Fruit fly (Drosophila melanogaster) whole organism, wandering third instar larva: ENCODE measurements around the gene PolH.

Source experiments
- Abd-B ChIP-seq: fragments of >200 bp; optimal IDR thresholded peaks from 2 replicates; lab custom pipeline; 2017; ENCODE audit warnings: missing biosample characterization, missing genetic modification characterization
- CG32264 ChIP-seq: fragments of 200-800 bp; sonication (Bioruptor generic); optimal IDR thresholded peaks from 2 replicates; lab custom pipeline; 2016; ENCODE audit warnings: missing biosample characterization, missing genetic modification characterization
- CG9705 ChIP-seq: fragments of 200-800 bp; sonication (Bioruptor generic); optimal IDR thresholded peaks from 2 replicates; lab custom pipeline; 2018; ENCODE audit warnings: missing biosample characterization, mild to moderate bottlenecking, missing genetic modification characterization
- CrebA ChIP-seq: fragments of 200-800 bp; sonication (Bioruptor generic); optimal IDR thresholded peaks from 2 replicates; lab custom pipeline; 2016; ENCODE audit warnings: missing biosample characterization, mild to moderate bottlenecking, missing genetic modification characterization, borderline replicate concordance
- Dfd ChIP-seq: fragments of >200 bp; optimal IDR thresholded peaks from 2 replicates; lab custom pipeline; 2017; ENCODE audit warnings: missing biosample characterization, missing genetic modification characterization
- Dif ChIP-seq: fragments of 200-275, 200-300 bp; sonication (Bioruptor generic); optimal IDR thresholded peaks from 2 replicates; lab custom pipeline; 2018; ENCODE audit warnings: missing biosample characterization, missing genetic modification characterization; ENCODE audit not compliant: partially characterized antibody
- GATAd ChIP-seq: sonication (Bioruptor generic); optimal IDR thresholded peaks from 2 replicates; lab custom pipeline; 2016; ENCODE audit warnings: missing biosample characterization, missing genetic modification characterization
- HLH106 ChIP-seq: fragments of 200-800 bp; optimal IDR thresholded peaks from 3 replicates; lab custom pipeline; 2019; ENCODE audit warnings: missing biosample characterization, mild to moderate bottlenecking, missing genetic modification characterization, moderate library complexity
- Hnf4 ChIP-seq: fragments of 200-800 bp; sonication (Bioruptor generic); optimal IDR thresholded peaks from 2 replicates; lab custom pipeline; 2016; ENCODE audit warnings: missing biosample characterization, mild to moderate bottlenecking, missing genetic modification characterization
- Hr78 ChIP-seq: fragments of >200 bp; optimal IDR thresholded peaks from 2 replicates; lab custom pipeline; 2017; ENCODE audit warnings: missing biosample characterization, missing genetic modification characterization
- Hr83 ChIP-seq: fragments of 200-300 bp; sonication (Bioruptor generic); optimal IDR thresholded peaks from 2 replicates; lab custom pipeline; 2016; ENCODE audit warnings: missing biosample characterization, mild to moderate bottlenecking, missing genetic modification characterization, moderate library complexity; ENCODE audit not compliant: poor library complexity, severe bottlenecking
- Jra ChIP-seq: sonication (Bioruptor generic); optimal IDR thresholded peaks from 2 replicates; lab custom pipeline; 2016; ENCODE audit warnings: missing biosample characterization, missing genetic modification characterization
- Mio ChIP-seq: sonication (Bioruptor generic); optimal IDR thresholded peaks from 2 replicates; lab custom pipeline; 2016; ENCODE audit warnings: missing biosample characterization, missing genetic modification characterization
- Myc ChIP-seq: fragments of >200 bp; optimal IDR thresholded peaks from 2 replicates; lab custom pipeline; 2017
- N ChIP-seq: fragments of >200 bp; optimal IDR thresholded peaks from 2 replicates; lab custom pipeline; 2018; ENCODE audit warnings: missing biosample characterization, missing external identifiers, missing genetic modification characterization
- OdsH ChIP-seq: fragments of 200-800 bp; sonication (Bioruptor generic); optimal IDR thresholded peaks from 2 replicates; lab custom pipeline; 2016; ENCODE audit warnings: missing biosample characterization, mild to moderate bottlenecking, missing genetic modification characterization
- Rel ChIP-seq, 2 experiments: fragments of 200-800 bp; sonication (Bioruptor generic) in 1 of 2; optimal IDR thresholded peaks; 2 replicates in 1 of 2; 3 replicates in 1 of 2; lab custom pipeline; 2016 to 2019; ENCODE audit warnings: mild to moderate bottlenecking in 2 of 2, missing biosample characterization in 2 of 2, missing genetic modification characterization in 2 of 2, moderate library complexity in 1 of 2
- Sp1 ChIP-seq: fragments of 200-800 bp; sonication (Bioruptor generic); optimal IDR thresholded peaks from 3 replicates; lab custom pipeline; 2019; ENCODE audit warnings: missing biosample characterization, mild to moderate bottlenecking, missing genetic modification characterization, moderate library complexity
- Vsx2 ChIP-seq: fragments of 200-300, 225-300 bp; sonication (Bioruptor generic); optimal IDR thresholded peaks from 2 replicates; lab custom pipeline; 2018; ENCODE audit warnings: missing biosample characterization, missing genetic modification characterization; ENCODE audit not compliant: partially characterized antibody
- br ChIP-seq: fragments of 200-800 bp; sonication (Bioruptor generic); optimal IDR thresholded peaks from 2 replicates; lab custom pipeline; 2016; ENCODE audit warnings: missing biosample characterization, missing genetic modification characterization
- brk ChIP-seq: fragments of 200-800 bp; sonication (Bioruptor generic); optimal IDR thresholded peaks from 2 replicates; lab custom pipeline; 2016; ENCODE audit warnings: missing biosample characterization, mild to moderate bottlenecking, missing genetic modification characterization
- dl ChIP-seq, 2 experiments: fragments of 175-275, 200-275 bp in 1 of 2; fragments of 200-275 bp in 1 of 2; sonication (Bioruptor generic); optimal IDR thresholded peaks; lab custom pipeline; 2018; ENCODE audit warnings: mild to moderate bottlenecking in 2 of 2, missing biosample characterization in 2 of 2, missing genetic modification characterization in 2 of 2, moderate library complexity in 2 of 2; ENCODE audit not compliant: partially characterized antibody in 2 of 2, insufficient read depth in 1 of 2
- dmrt93B ChIP-seq: fragments of 200-800 bp; sonication (Bioruptor generic); optimal IDR thresholded peaks from 2 replicates; lab custom pipeline; 2018; ENCODE audit warnings: missing biosample characterization, mild to moderate bottlenecking, missing genetic modification characterization
- dsf ChIP-seq: sonication (Bioruptor generic); optimal IDR thresholded peaks from 2 replicates; lab custom pipeline; 2016; ENCODE audit warnings: missing biosample characterization, missing genetic modification characterization, borderline replicate concordance
- ey ChIP-seq: fragments of 200-800 bp; sonication (Bioruptor generic); optimal IDR thresholded peaks from 2 replicates; lab custom pipeline; 2016; ENCODE audit warnings: missing biosample characterization, missing genetic modification characterization
- foxo ChIP-seq, 2 experiments: fragments of 200-800 bp; sonication (Bioruptor generic); optimal IDR thresholded peaks; 2 replicates in 1 of 2; 3 replicates in 1 of 2; lab custom pipeline; 2016 to 2017; ENCODE audit warnings: missing biosample characterization in 2 of 2, missing genetic modification characterization in 2 of 2
- fru ChIP-seq: fragments of 200-800 bp; sonication (Bioruptor generic); optimal IDR thresholded peaks from 3 replicates; lab custom pipeline; 2016; ENCODE audit warnings: missing biosample characterization, mild to moderate bottlenecking, missing genetic modification characterization
- h ChIP-seq: fragments of 200-800 bp; sonication (Bioruptor generic); optimal IDR thresholded peaks from 3 replicates; lab custom pipeline; 2016; ENCODE audit warnings: missing biosample characterization, mild to moderate bottlenecking, missing genetic modification characterization
- jim ChIP-seq: fragments of 175-275, 200-325 bp; sonication (Bioruptor generic); optimal IDR thresholded peaks from 2 replicates; lab custom pipeline; 2016; ENCODE audit warnings: missing biosample characterization, mild to moderate bottlenecking, missing genetic modification characterization
- lola ChIP-seq: fragments of >200 bp; optimal IDR thresholded peaks from 2 replicates; lab custom pipeline; 2017; ENCODE audit warnings: missing biosample characterization, missing genetic modification characterization
- pan ChIP-seq: fragments of >200 bp; optimal IDR thresholded peaks from 2 replicates; lab custom pipeline; 2017
- psq ChIP-seq: fragments of 200-800 bp; sonication (Bioruptor generic); optimal IDR thresholded peaks from 3 replicates; lab custom pipeline; 2017; ENCODE audit warnings: missing biosample characterization, mild to moderate bottlenecking, missing genetic modification characterization, moderate library complexity
- rgr ChIP-seq: fragments of 200-800 bp; sonication (Bioruptor generic); optimal IDR thresholded peaks from 3 replicates; lab custom pipeline; 2016; ENCODE audit warnings: missing biosample characterization, mild to moderate bottlenecking, missing genetic modification characterization
- sage ChIP-seq: fragments of 200-800 bp; sonication (Bioruptor generic); optimal IDR thresholded peaks from 2 replicates; lab custom pipeline; 2016; ENCODE audit warnings: missing biosample characterization, mild to moderate bottlenecking, missing genetic modification characterization
- sv ChIP-seq: fragments of 200-800 bp; sonication (Bioruptor generic); optimal IDR thresholded peaks from 3 replicates; lab custom pipeline; 2016; ENCODE audit warnings: missing biosample characterization, missing genetic modification characterization
- tai ChIP-seq: sonication (Bioruptor generic); optimal IDR thresholded peaks from 2 replicates; lab custom pipeline; 2016; ENCODE audit warnings: missing biosample characterization, missing genetic modification characterization
- usp ChIP-seq: fragments of >200 bp; optimal IDR thresholded peaks from 2 replicates; lab custom pipeline; 2017; ENCODE audit warnings: missing biosample characterization, missing genetic modification characterization
- woc ChIP-seq: sonication (Bioruptor generic); optimal IDR thresholded peaks from 2 replicates; lab custom pipeline; 2016; ENCODE audit warnings: missing biosample characterization, mild to moderate bottlenecking, missing genetic modification characterization

Gene PolH

DNA sequence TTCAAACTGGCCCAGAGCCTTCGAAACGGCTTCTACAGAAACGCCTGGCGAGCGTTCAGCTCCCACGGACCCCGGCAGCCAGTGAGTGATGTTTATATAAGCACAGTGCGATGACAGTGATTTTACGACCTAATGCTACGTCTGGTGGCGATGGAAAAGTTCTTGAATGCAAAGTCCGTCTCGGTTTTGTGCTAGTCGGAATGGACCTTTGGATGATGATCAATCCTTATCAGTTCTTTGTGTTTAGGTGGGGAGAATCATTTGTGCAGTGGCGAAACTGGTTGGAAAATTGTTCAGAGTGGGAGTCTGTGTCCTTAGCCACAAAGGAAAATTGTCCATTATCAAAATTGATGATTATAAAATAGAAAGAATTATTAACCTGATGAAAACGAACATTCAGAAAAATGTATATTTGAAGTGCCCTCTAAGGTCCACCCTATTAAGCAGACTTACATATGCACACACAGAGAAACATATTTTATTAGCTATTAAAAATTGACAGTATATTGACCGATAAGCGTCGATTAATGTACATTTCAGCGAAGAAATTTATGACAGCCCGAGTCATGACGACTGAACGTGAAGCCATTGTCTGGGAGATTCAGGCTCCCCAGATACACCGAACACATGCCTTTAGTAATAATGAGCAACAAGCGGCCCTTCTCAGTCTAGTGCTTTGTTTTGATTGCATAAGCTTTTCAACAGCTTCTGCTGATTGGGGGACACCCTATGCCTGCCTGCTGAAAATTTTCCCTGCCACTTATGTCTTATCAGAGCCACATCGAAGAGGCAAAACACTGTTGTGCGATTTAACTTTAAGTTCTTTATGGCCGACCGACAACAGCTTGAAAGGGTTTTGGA is 30.8 kb upstream of the PolH start:
- TF ChIP-seq pan (lab: Kevin White, UChicago) (no peak), foxo (GFP tag; optimal IDR thresholded peaks at IDR 0.05; lab: Kevin White, UChicago) (peak in 1 of 2 experiments; percentile 73), tai (GFP tag; lab: Kevin White, UChicago) (no peak), lola (GFP tag; lab: Kevin White, UChicago) (no peak), CrebA (GFP tag; lab: Kevin White, UChicago) (peak; percentile 27), CG9705 (no peak), Vsx2 (GFP tag; lab: Kevin White, UChicago) (no peak), woc (GFP tag; lab: Kevin White, UChicago) (peak; percentile 18), dl (GFP tag; optimal IDR thresholded peaks at IDR 0.05; lab: Kevin White, UChicago; ENCODE audit: insufficient read depth in 1 of 2, partially characterized antibody in 2 of 2) (no peak), Hr83 (GFP tag; lab: Kevin White, UChicago) (no peak), Myc (lab: Kevin White, UChicago) (no peak), fru (GFP tag; lab: Kevin White, UChicago) (peak; percentile 66), Abd-B (GFP tag; lab: Kevin White, UChicago) (no peak), Rel (GFP tag; optimal IDR thresholded peaks at IDR 0.05; lab: Kevin White, UChicago) (no peak), Rel (tag; optimal IDR thresholded peaks at IDR 0.05; lab: Kevin White, UChicago) (peak; percentile 63), usp (GFP tag; lab: Kevin White, UChicago) (no peak), jim (no peak), sv (GFP tag; lab: Kevin White, UChicago) (no peak), CG32264 (no peak), OdsH (GFP tag; lab: Kevin White, UChicago) (peak; percentile 38), Mio (GFP tag; lab: Kevin White, UChicago) (no peak), dsf (GFP tag; lab: Kevin White, UChicago) (no peak), HLH106 (tag; lab: Kevin White, UChicago) (peak; percentile 38), Dif (GFP tag; lab: Kevin White, UChicago) (no peak), dmrt93B (no peak), GATAd (GFP tag; lab: Kevin White, UChicago) (no peak), Hnf4 (GFP tag; lab: Kevin White, UChicago) (peak; percentile 23), Jra (GFP tag; lab: Kevin White, UChicago) (peak; percentile 7), ey (GFP tag; lab: Kevin White, UChicago) (peak; percentile 58), brk (GFP tag; lab: Kevin White, UChicago) (peak; percentile 25), N (GFP tag; lab: Kevin White, UChicago) (no peak), rgr (GFP tag; lab: Kevin White, UChicago) (peak; percentile 72), br (GFP tag; lab: Kevin White, UChicago) (peak; percentile 32), Hr78 (no peak), Sp1 (GFP tag; lab: Kevin White, UChicago) (peak; percentile 39), psq (GFP tag; lab: Kevin White, UChicago) (peak; percentile 39), h (GFP tag; lab: Kevin White, UChicago) (peak; percentile 70), sage (GFP tag; lab: Kevin White, UChicago) (no peak), Dfd (GFP tag; lab: Kevin White, UChicago) (no peak)
- TF ChIP-seq, all 38 proteins: peak for 16

DNA sequence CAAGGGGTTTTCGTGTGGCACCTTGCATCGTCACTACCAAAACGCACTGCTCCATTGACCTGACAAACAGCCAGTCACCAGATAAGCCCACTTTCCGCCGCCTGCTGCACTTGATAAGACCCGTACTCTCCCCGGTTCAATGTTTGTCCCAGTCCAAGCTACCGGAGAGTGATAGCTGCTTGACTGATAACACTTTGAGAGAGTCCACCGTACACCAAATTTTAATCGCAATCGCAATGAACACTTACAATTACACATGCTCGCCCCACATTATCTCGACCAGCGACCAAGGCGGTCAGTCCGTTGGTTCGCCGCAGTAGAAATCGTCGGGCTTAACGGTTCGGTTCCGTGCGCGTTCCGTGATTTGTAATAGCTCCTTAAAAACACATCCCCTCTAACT is 30.1 kb upstream of the PolH start, which contains the start of gene P5CS:
Gene P5CS, plus strand, starts transcription at position 268 of the 400 bp plus-strand sequence.
- TF ChIP-seq Hr83 (GFP tag; lab: Kevin White, UChicago) = peak; percentile 31
- TF ChIP-seq Vsx2 (GFP tag; lab: Kevin White, UChicago) = peak; percentile 51
- TF ChIP-seq Dif (GFP tag; lab: Kevin White, UChicago) = peak; percentile 3
- no peak for TF ChIP-seq Rel (GFP tag; optimal IDR thresholded peaks at IDR 0.05; lab: Kevin White, UChicago)
- TF ChIP-seq Rel (tag; optimal IDR thresholded peaks at IDR 0.05; lab: Kevin White, UChicago) = peak; percentile 82
- no peak for TF ChIP-seq pan (lab: Kevin White, UChicago)
- no peak for TF ChIP-seq lola (GFP tag; lab: Kevin White, UChicago)
- TF ChIP-seq CrebA (GFP tag; lab: Kevin White, UChicago) = peak; percentile 29
- TF ChIP-seq h (GFP tag; lab: Kevin White, UChicago) = peak; percentile 16
